Worm (Caenorhabditis elegans): ENCODE measurements around the gene pat-2.

pat-2 gene

DNA sequence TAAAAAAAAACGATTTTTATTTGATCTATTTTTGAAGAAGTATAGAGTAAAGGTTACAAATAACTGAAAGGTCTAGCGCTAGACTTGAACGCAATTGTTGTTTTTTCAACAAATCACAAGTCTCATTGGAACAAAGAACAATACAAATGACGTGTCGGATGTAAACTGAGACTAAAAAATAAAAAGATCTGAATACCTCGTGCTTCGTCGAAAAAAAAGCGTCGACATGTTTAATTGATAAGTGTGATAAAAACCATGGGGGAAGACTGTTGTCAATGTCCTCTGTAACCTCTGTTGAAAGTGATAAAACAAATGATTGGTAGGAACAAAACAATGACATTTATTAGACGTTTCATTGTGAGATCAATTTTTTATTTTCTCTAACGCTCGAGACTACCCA, 36.0 kb upstream of the pat-2 start (continued):
- no peak for TF ChIP-seq F49E8.2 (tag; optimal IDR thresholded peaks at IDR 0.05; ENCODE audit: insufficient read depth)
- no peak for TF ChIP-seq dpl-1 (GFP tag; optimal IDR thresholded peaks at IDR 0.05)
- peak; percentile 23; the same call in 1 of the 2 replicates for TF ChIP-seq nfyb-1 (GFP tag; IDR thresholded peaks at IDR 0.05)
- no peak for TF ChIP-seq chd-7 (tag; optimal IDR thresholded peaks at IDR 0.05)
- no peak for TF ChIP-seq hlh-26 (GFP tag; conservative IDR thresholded peaks at IDR 0.05)
- TF ChIP-seq F55B11.4 (tag; optimal IDR thresholded peaks at IDR 0.05; ENCODE audit: borderline replicate concordance, insufficient read depth), result no peak
- no peak for TF ChIP-seq ets-4 (GFP tag; optimal IDR thresholded peaks at IDR 0.05)
- TF ChIP-seq xnd-1 (tag; optimal IDR thresholded peaks at IDR 0.05), result no peak
- no peak for TF ChIP-seq hmg-20 (GFP tag; IDR thresholded peaks at IDR 0.05)
- TF ChIP-seq K12H6.12 (tag; optimal IDR thresholded peaks at IDR 0.05), result no peak
- peak; percentile 7 for TF ChIP-seq F22D6.2 (tag; optimal IDR thresholded peaks at IDR 0.05)
- no peak for TF ChIP-seq rec-8 (tag; optimal IDR thresholded peaks at IDR 0.05)
- no peak for TF ChIP-seq lin-35 (GFP tag; optimal IDR thresholded peaks at IDR 0.05)
- no peak for TF ChIP-seq B0035.1 (tag; optimal IDR thresholded peaks at IDR 0.05)
- TF ChIP-seq ztf-22 (GFP tag; optimal IDR thresholded peaks at IDR 0.05), result peak; percentile 30
- no peak for TF ChIP-seq rcor-1 (GFP tag; IDR thresholded peaks at IDR 0.05)
- no peak for TF ChIP-seq nhr-120 (GFP tag; IDR thresholded peaks at IDR 0.05)
- no peak for TF ChIP-seq ccch-3 (GFP tag; optimal IDR thresholded peaks at IDR 0.05)
- TF ChIP-seq atf-7 (tag; optimal IDR thresholded peaks at IDR 0.05), result peak; percentile 47
- TF ChIP-seq egl-18 (GFP tag; IDR thresholded peaks at IDR 0.05), result no peak
- no peak for TF ChIP-seq athp-1 (tag; optimal IDR thresholded peaks at IDR 0.05)
- TF ChIP-seq efl-1 (GFP tag; optimal IDR thresholded peaks at IDR 0.05), result no peak
- no peak for TF ChIP-seq K11D2.4 (GFP tag; IDR thresholded peaks at IDR 0.05)
- peak; percentile 65 for TF ChIP-seq somi-1 (GFP tag; optimal IDR thresholded peaks at IDR 0.05)

- TF ChIP-seq ztf-22 (GFP tag; optimal IDR thresholded peaks at IDR 0.05) (no peak), let-607 (tag; optimal IDR thresholded peaks at IDR 0.05) (no peak), pbrm-1 (GFP tag; IDR thresholded peaks at IDR 0.05) (no peak), F10E7.11 (tag; optimal IDR thresholded peaks at IDR 0.05) (no peak), rcor-1 (GFP tag; IDR thresholded peaks at IDR 0.05) (no peak), F39B2.1 (GFP tag; IDR thresholded peaks at IDR 0.05) (no peak), B0261.1 (tag; optimal IDR thresholded peaks at IDR 0.05) (no peak), K12H6.12 (tag; optimal IDR thresholded peaks at IDR 0.05) (no peak), ceh-27 (GFP tag; optimal IDR thresholded peaks at IDR 0.05) (no peak), Y67H2A.10 (GFP tag; conservative IDR thresholded peaks at IDR 0.05) (no peak), dpff-1 (tag; optimal IDR thresholded peaks at IDR 0.05) (no peak), ceh-91 (GFP tag; IDR thresholded peaks at IDR 0.05) (no peak), lin-54 (GFP tag; optimal IDR thresholded peaks at IDR 0.05) (no peak), sptf-2 (GFP tag; optimal IDR thresholded peaks at IDR 0.05) (no peak), snpc-1.1 (tag; optimal IDR thresholded peaks at IDR 0.05; ENCODE audit: insufficient read depth) (no peak)
Measured at ce11 chrIII:8784500-8784899, 34.2 kb upstream of the pat-2 start.

ce11 chrIII:8785426-8785825, 33.3 kb upstream of the pat-2 start:
- TF ChIP-seq sdz-38 (tag; optimal IDR thresholded peaks at IDR 0.05) (no peak), bed-1 (GFP tag; IDR thresholded peaks at IDR 0.05) (no peak), unc-130 (GFP tag; optimal IDR thresholded peaks at IDR 0.05) (no peak), ama-1 (optimal IDR thresholded peaks at IDR 0.05) (no peak), ama-1 (GFP tag; optimal IDR thresholded peaks at IDR 0.05) (no peak), mes-4 (tag; optimal IDR thresholded peaks at IDR 0.05) (no peak), cebp-1 (GFP tag; IDR thresholded peaks at IDR 0.05) (no peak; the same call in 1 of the 2 replicates), cebp-1 (tag; optimal IDR thresholded peaks at IDR 0.05) (peak; percentile 75), hmg-1.2 (GFP tag; IDR thresholded peaks at IDR 0.05) (peak; percentile 51; the same call in 1 of the 2 replicates), ztf-18 (tag; optimal IDR thresholded peaks at IDR 0.05) (peak; percentile 1), dpff-1 (tag; optimal IDR thresholded peaks at IDR 0.05) (no peak), C06A6.2 (GFP tag; conservative IDR thresholded peaks at IDR 0.05) (0 out of 2 replicates have a peak, but pooled peaks have one; percentile 19), madf-10 (tag; optimal IDR thresholded peaks at IDR 0.05) (peak; percentile 3), F57A8.1 (GFP tag; optimal IDR thresholded peaks at IDR 0.05) (no peak)
